Fruit fly (Drosophila melanogaster) whole organism, embryonic: ENCODE results near the gene slmb.

Source experiments
- CG10321 ChIP-seq: fragments of 200-800 bp; sonication (Bioruptor generic); IDR thresholded peaks from 2 replicates; pipeline ENCODE4 v1.3.6; 2022; ENCODE audit warnings: missing biosample characterization, missing genetic modification characterization
- CG11085 ChIP-seq: fragments of 200-800 bp; sonication (Bioruptor generic); IDR thresholded peaks from 2 replicates; pipeline ENCODE4 v1.3.6; 2022; ENCODE audit warnings: missing biosample characterization, missing genetic modification characterization
- CG13894 ChIP-seq: fragments of 200-800 bp; sonication (Bioruptor generic); optimal IDR thresholded peaks from 3 replicates; lab custom pipeline; 2018; ENCODE audit warnings: missing biosample characterization, mild to moderate bottlenecking, missing genetic modification characterization, moderate library complexity
- CG14050 ChIP-seq: fragments of 200-800 bp; sonication (Bioruptor generic); IDR thresholded peaks from 3 replicates; pipeline ENCODE4 v1.3.6; 2022; ENCODE audit warnings: missing biosample characterization, missing genetic modification characterization
- CG15011 ChIP-seq: fragments of 200-800 bp; sonication (Bioruptor generic); optimal IDR thresholded peaks from 3 replicates; lab custom pipeline; 2018; ENCODE audit warnings: missing biosample characterization, mild to moderate bottlenecking, missing genetic modification characterization
- CG2120 ChIP-seq: fragments of 200-800 bp; sonication (Bioruptor generic); optimal IDR thresholded peaks from 3 replicates; lab custom pipeline; 2016; ENCODE audit warnings: missing biosample characterization, missing genetic modification characterization
- CG2678 ChIP-seq: fragments of 200-800 bp; sonication (Bioruptor generic); optimal IDR thresholded peaks from 3 replicates; lab custom pipeline; 2019; ENCODE audit warnings: missing biosample characterization, mild to moderate bottlenecking, missing genetic modification characterization, moderate library complexity
- CG30431 ChIP-seq: fragments of 200-800 bp; sonication (Bioruptor generic); optimal IDR thresholded peaks from 2 replicates; lab custom pipeline; 2017; ENCODE audit warnings: missing biosample characterization, missing genetic modification characterization
- CG3163 ChIP-seq: fragments of 200-800 bp; sonication (Bioruptor generic); optimal IDR thresholded peaks from 3 replicates; lab custom pipeline; 2016; ENCODE audit warnings: missing biosample characterization, missing genetic modification characterization
- CG4328 ChIP-seq: fragments of 200-800 bp; sonication (Bioruptor generic); optimal IDR thresholded peaks from 3 replicates; lab custom pipeline; 2017; ENCODE audit warnings: missing biosample characterization, missing genetic modification reagents, missing genetic modification characterization
- CG6254 ChIP-seq: fragments of 200-800 bp; sonication (Bioruptor generic); optimal IDR thresholded peaks from 3 replicates; lab custom pipeline; 2017; ENCODE audit warnings: mild to moderate bottlenecking, missing biosample characterization, missing genetic modification reagents, missing genetic modification characterization
- CG6654 ChIP-seq: fragments of 200-800 bp; sonication (Bioruptor generic); optimal IDR thresholded peaks from 2 replicates; lab custom pipeline; 2017; ENCODE audit warnings: missing biosample characterization, mild to moderate bottlenecking, missing genetic modification characterization
- CG7928 ChIP-seq: fragments of 200-800 bp; sonication (Bioruptor generic); optimal IDR thresholded peaks from 2 replicates; lab custom pipeline; 2017; ENCODE audit warnings: missing biosample characterization, mild to moderate bottlenecking, missing genetic modification characterization
- CG8281 ChIP-seq: fragments of 200-800 bp; sonication (Bioruptor generic); optimal IDR thresholded peaks from 2 replicates; lab custom pipeline; 2018; ENCODE audit warnings: missing biosample characterization, mild to moderate bottlenecking, missing genetic modification characterization, moderate library complexity
- CG9727 ChIP-seq: fragments of 200-800 bp; sonication (Bioruptor generic); optimal IDR thresholded peaks from 3 replicates; lab custom pipeline; 2017; ENCODE audit warnings: missing biosample characterization, mild to moderate bottlenecking, missing genetic modification characterization
- CHES-1-like ChIP-seq: fragments of 200-800 bp; sonication (Bioruptor generic); optimal IDR thresholded peaks from 2 replicates; lab custom pipeline; 2016; ENCODE audit warnings: missing biosample characterization, missing genetic modification characterization
- Dbx ChIP-seq: fragments of 200-800 bp; sonication (Bioruptor generic); IDR thresholded peaks from 3 replicates; pipeline ENCODE4 v1.3.6; 2022; ENCODE audit warnings: missing biosample characterization, missing genetic modification characterization
- Dip3 ChIP-seq: fragments of 200-800 bp; sonication (Bioruptor generic); optimal IDR thresholded peaks from 3 replicates; lab custom pipeline; 2016; ENCODE audit warnings: missing biosample characterization, missing genetic modification characterization
- E2f1 ChIP-seq: fragments of 200-800 bp; sonication (Bioruptor generic); IDR thresholded peaks from 2 replicates; pipeline ENCODE4 v1.3.6; 2022; ENCODE audit warnings: missing biosample characterization, missing genetic modification characterization
- E2f2 ChIP-seq: fragments of 200-800 bp; sonication (Bioruptor generic); IDR thresholded peaks from 2 replicates; pipeline ENCODE4 v1.3.6; 2022; ENCODE audit warnings: missing biosample characterization, missing genetic modification characterization
- Hr3 ChIP-seq: fragments of 200-800 bp; sonication (Bioruptor generic); optimal IDR thresholded peaks from 3 replicates; lab custom pipeline; 2016; ENCODE audit warnings: missing biosample characterization, missing genetic modification characterization
- MTF-1 ChIP-seq: fragments of 200-800 bp; sonication (Bioruptor generic); optimal IDR thresholded peaks from 2 replicates; lab custom pipeline; 2018; ENCODE audit warnings: missing biosample characterization, mild to moderate bottlenecking, missing genetic modification characterization, borderline replicate concordance
- Pdp1 ChIP-seq, 2 experiments: fragments of 200-800 bp; sonication (Bioruptor generic); optimal IDR thresholded peaks; 3 replicates each; lab custom pipeline; 2016; ENCODE audit warnings: missing biosample characterization in 2 of 2, missing genetic modification characterization in 2 of 2, mild to moderate bottlenecking in 1 of 2, moderate library complexity in 1 of 2
- Sin3A ChIP-seq: fragments of >200 bp; optimal IDR thresholded peaks from 2 replicates; lab custom pipeline; 2018
- Ssrp ChIP-seq: fragments of 200-800 bp; sonication (Bioruptor generic); optimal IDR thresholded peaks from 2 replicates; lab custom pipeline; 2018; ENCODE audit warnings: missing biosample characterization, mild to moderate bottlenecking, missing genetic modification characterization, moderate library complexity
- Stat92E ChIP-seq, 3 experiments: fragments of >200 bp in 2 of 3; fragments of 200-800 bp in 1 of 3; sonication (Bioruptor generic) in 1 of 3; optimal IDR thresholded peaks; 2 replicates each; lab custom pipeline; 2017 to 2019; ENCODE audit warnings: missing biosample characterization in 3 of 3, missing genetic modification characterization in 3 of 3, mild to moderate bottlenecking in 1 of 3, moderate library complexity in 1 of 3
- Taf1 ChIP-seq: fragments of 200-800 bp; sonication (Bioruptor generic); IDR thresholded peaks from 2 replicates; pipeline ENCODE4 v1.3.6; 2022; ENCODE audit warnings: missing biosample characterization, missing genetic modification characterization
- Trl ChIP-seq, 3 experiments: fragments of >200 bp in 2 of 3; fragments of 200-800 bp in 1 of 3; sonication (Bioruptor generic) in 1 of 3; optimal IDR thresholded peaks; 2 replicates in 1 of 3; 3 replicates in 2 of 3; lab custom pipeline; 2016 to 2017; ENCODE audit warnings: missing biosample characterization in 1 of 3, missing genetic modification characterization in 1 of 3
- ase ChIP-seq: fragments of 200-800 bp; sonication (Bioruptor generic); IDR thresholded peaks from 3 replicates; pipeline ENCODE4 v1.3.6; 2022; ENCODE audit warnings: missing biosample characterization, missing genetic modification characterization
- ato ChIP-seq: fragments of 200-800 bp; sonication (Bioruptor generic); IDR thresholded peaks from 2 replicates; pipeline ENCODE4 v1.3.6; 2022; ENCODE audit warnings: missing biosample characterization, missing genetic modification characterization; ENCODE audit not compliant: partially characterized antibody
- bab2 ChIP-seq: fragments of 200-800 bp; sonication (Bioruptor generic); optimal IDR thresholded peaks from 2 replicates; lab custom pipeline; 2016; ENCODE audit warnings: missing biosample characterization, missing genetic modification characterization
- cas ChIP-seq: fragments of 200-800 bp; sonication (Bioruptor generic); IDR thresholded peaks from 2 replicates; pipeline ENCODE4 v1.3.6; 2022; ENCODE audit warnings: missing biosample characterization, missing genetic modification characterization
- emc ChIP-seq: fragments of 200-800 bp; sonication (Bioruptor generic); optimal IDR thresholded peaks from 2 replicates; lab custom pipeline; 2016; ENCODE audit warnings: missing biosample characterization, missing genetic modification characterization
- en ChIP-seq: fragments of 200-800 bp; sonication (Bioruptor generic); optimal IDR thresholded peaks from 2 replicates; lab custom pipeline; 2016; ENCODE audit warnings: missing biosample characterization, missing genetic modification characterization
- exex ChIP-seq: fragments of 200-800 bp; sonication (Bioruptor generic); optimal IDR thresholded peaks from 4 replicates; lab custom pipeline; 2018; ENCODE audit warnings: missing biosample characterization, mild to moderate bottlenecking, missing genetic modification characterization, moderate library complexity
- gem ChIP-seq: fragments of 200-800 bp; sonication (Bioruptor generic); optimal IDR thresholded peaks from 2 replicates; lab custom pipeline; 2019; ENCODE audit warnings: missing biosample characterization, mild to moderate bottlenecking, missing genetic modification characterization, moderate library complexity
- gfzf ChIP-seq: fragments of 200-800 bp; sonication (Bioruptor generic); optimal IDR thresholded peaks from 2 replicates; lab custom pipeline; 2016; ENCODE audit warnings: missing biosample characterization, mild to moderate bottlenecking, missing genetic modification characterization, moderate library complexity
- grau ChIP-seq: fragments of 200-800 bp; optimal IDR thresholded peaks from 3 replicates; lab custom pipeline; 2019; ENCODE audit warnings: missing biosample characterization, mild to moderate bottlenecking, missing genetic modification characterization, moderate library complexity
- grn ChIP-seq: fragments of 200-800 bp; sonication (Bioruptor generic); optimal IDR thresholded peaks from 3 replicates; lab custom pipeline; 2017; ENCODE audit warnings: missing biosample characterization, missing genetic modification characterization
- insv ChIP-seq, 2 experiments: fragments of 200-800 bp; sonication (Bioruptor generic); optimal IDR thresholded peaks; 3 replicates each; lab custom pipeline; 2016 to 2018; ENCODE audit warnings: missing biosample characterization in 2 of 2, missing genetic modification characterization in 2 of 2
- kah ChIP-seq: fragments of 200-800 bp; sonication (Bioruptor generic); optimal IDR thresholded peaks from 2 replicates; lab custom pipeline; 2018; ENCODE audit warnings: missing biosample characterization, mild to moderate bottlenecking, missing genetic modification characterization
- ken ChIP-seq: fragments of 200-800 bp; sonication (Bioruptor generic); IDR thresholded peaks from 3 replicates; pipeline ENCODE4 v1.3.6; 2022; ENCODE audit warnings: missing biosample characterization, missing genetic modification characterization
- maf-S ChIP-seq: fragments of 200-800 bp; sonication (Bioruptor generic); optimal IDR thresholded peaks from 2 replicates; lab custom pipeline; 2016; ENCODE audit warnings: missing biosample characterization, missing genetic modification characterization
- nerfin-1 ChIP-seq: fragments of 200-800 bp; sonication (Bioruptor generic); optimal IDR thresholded peaks from 3 replicates; lab custom pipeline; 2019; ENCODE audit warnings: missing biosample characterization, mild to moderate bottlenecking, missing genetic modification characterization, moderate library complexity
- prd ChIP-seq, 3 experiments: fragments of >200 bp in 2 of 3; fragments of 200-800 bp in 1 of 3; sonication (Bioruptor generic) in 1 of 3; optimal IDR thresholded peaks in 2 of 3; IDR thresholded peaks in 1 of 3; 2 replicates in 2 of 3; 3 replicates in 1 of 3; pipeline versions ENCODE4 v1.3.6 to Lab custom; 2017 to 2022; ENCODE audit warnings: missing biosample characterization in 1 of 3, missing genetic modification characterization in 1 of 3
- pzg ChIP-seq: fragments of 200-800 bp; sonication (Bioruptor generic); optimal IDR thresholded peaks from 3 replicates; lab custom pipeline; 2018; ENCODE audit warnings: missing biosample characterization, mild to moderate bottlenecking, missing genetic modification characterization, moderate library complexity
- seq ChIP-seq: fragments of 200-800 bp; sonication (Bioruptor generic); IDR thresholded peaks from 2 replicates; pipeline ENCODE4 v1.3.6; 2022; ENCODE audit warnings: missing biosample characterization, missing genetic modification characterization
- tio ChIP-seq: fragments of 200-800 bp; sonication (Bioruptor generic); optimal IDR thresholded peaks from 2 replicates; lab custom pipeline; 2017; ENCODE audit warnings: missing biosample characterization, missing genetic modification characterization, inconsistent platforms

slmb gene

DNA sequence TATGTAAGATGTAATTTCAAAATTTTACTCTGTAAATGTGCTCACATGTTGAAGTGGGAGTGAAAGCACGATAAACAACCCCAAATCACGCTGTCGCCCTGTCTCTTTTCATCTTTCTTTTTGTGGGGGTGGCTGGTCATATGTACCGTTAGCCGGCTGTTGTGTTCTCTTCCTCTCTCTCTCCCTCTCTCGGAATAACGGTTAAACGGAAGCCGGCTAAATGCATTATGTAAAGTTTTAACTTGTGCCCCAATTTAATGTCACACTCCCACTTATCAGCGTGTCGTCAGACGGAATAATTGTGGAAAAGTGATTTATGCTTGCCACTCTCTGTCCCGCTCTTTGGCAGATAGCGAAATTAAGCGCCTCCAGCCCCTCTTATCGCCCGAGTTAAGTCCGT lies 14.1 kb upstream of the slmb start:
- TF ChIP-seq ato (GFP tag; lab: Robert Waterston, UW) (0 out of 2 replicates have a peak, but pooled peaks have one; percentile 18), cas (GFP tag; lab: Robert Waterston, UW) (no peak), seq (GFP tag; lab: Robert Waterston, UW) (peak; percentile 73), CG8281 (no peak), CG14050 (GFP tag; lab: Robert Waterston, UW) (no peak), Taf1 (GFP tag; lab: Robert Waterston, UW) (0 out of 2 replicates have a peak, but pooled peaks have one; percentile 22), CG3163 (GFP tag; lab: Kevin White, UChicago) (no peak), ase (GFP tag; lab: Robert Waterston, UW) (no peak), CG10321 (GFP tag; lab: Robert Waterston, UW) (peak; percentile 51; the same call in 1 of the 2 replicates), E2f1 (GFP tag; lab: Robert Waterston, UW) (no peak), kah (GFP tag; lab: Kevin White, UChicago) (no peak), exex (tag; lab: Kevin White, UChicago) (peak; percentile 69), CG4328 (GFP tag; lab: Kevin White, UChicago) (no peak), Stat92E (GFP tag; optimal IDR thresholded peaks at IDR 0.05; lab: Kevin White, UChicago) (no peak), nerfin-1 (tag; lab: Kevin White, UChicago) (peak; percentile 12), CG6254 (no peak), CG15011 (peak; percentile 4), Trl (optimal IDR thresholded peaks at IDR 0.05; lab: Kevin White, UChicago) (peak in 1 of 2 experiments; percentile 54), Trl (GFP tag; optimal IDR thresholded peaks at IDR 0.05; lab: Kevin White, UChicago) (no peak), Pdp1 (GFP tag; optimal IDR thresholded peaks at IDR 0.05; lab: Kevin White, UChicago) (peak in 1 of 2 experiments; percentile 71), en (GFP tag; lab: Kevin White, UChicago) (no peak), MTF-1 (GFP tag; lab: Kevin White, UChicago) (no peak), CG11085 (GFP tag; lab: Robert Waterston, UW) (no peak)

dm6 chr3R:21140458-21140857 lies 13.2 kb upstream of the slmb start, which contains the start of gene SNF4Agamma:
Gene SNF4Agamma, plus strand, starts transcription at chr3R:21140739.
- no peak for TF ChIP-seq CG7928
- TF ChIP-seq gfzf, result peak; percentile 29
- TF ChIP-seq Pdp1 (GFP tag; optimal IDR thresholded peaks at IDR 0.05; lab: Kevin White, UChicago), result peak in 1 of 2 experiments; percentile 24
- no peak for TF ChIP-seq CG9727 (GFP tag; lab: Kevin White, UChicago)
- TF ChIP-seq bab2 (GFP tag; lab: Kevin White, UChicago), result peak; percentile 14
- peak; percentile 98 for TF ChIP-seq E2f2 (GFP tag; lab: Robert Waterston, UW)
- TF ChIP-seq prd (optimal IDR thresholded peaks at IDR 0.05; lab: Kevin White, UChicago), result no peak
- peak; percentile 68 for TF ChIP-seq prd (GFP tag; IDR thresholded peaks at IDR 0.05; lab: Robert Waterston, UW)
- TF ChIP-seq Hr3 (GFP tag; lab: Kevin White, UChicago), result peak; percentile 19
- TF ChIP-seq CHES-1-like (GFP tag; lab: Kevin White, UChicago), result peak; percentile 5
- TF ChIP-seq CG13894 (tag; lab: Kevin White, UChicago), result no peak
- peak; percentile 42 for TF ChIP-seq Sin3A (lab: Kevin White, UChicago)
- TF ChIP-seq Ssrp (tag; lab: Kevin White, UChicago), result no peak
- TF ChIP-seq tio (GFP tag; lab: Kevin White, UChicago), result no peak
- peak; percentile 72 for TF ChIP-seq pzg (GFP tag; lab: Kevin White, UChicago)
- no peak for TF ChIP-seq ase (GFP tag; lab: Robert Waterston, UW)
- TF ChIP-seq CG2678 (tag; lab: Kevin White, UChicago), result peak; percentile 30
- TF ChIP-seq ken (GFP tag; lab: Robert Waterston, UW), result 0 out of 3 replicates have a peak, but pooled peaks have one; percentile 44
- no peak for TF ChIP-seq CG6654 (GFP tag; lab: Kevin White, UChicago)
- no peak for TF ChIP-seq emc (GFP tag; lab: Kevin White, UChicago)
- 0 out of 2 replicates have a peak, but pooled peaks have one; percentile 12 for TF ChIP-seq seq (GFP tag; lab: Robert Waterston, UW)
- TF ChIP-seq gem (tag; lab: Kevin White, UChicago), result peak; percentile 50
- peak; percentile 41 for TF ChIP-seq CG2120 (GFP tag; lab: Kevin White, UChicago)
- TF ChIP-seq Dbx (GFP tag; lab: Robert Waterston, UW), result 0 out of 3 replicates have a peak, but pooled peaks have one; percentile 33
- TF ChIP-seq CG30431 (GFP tag; lab: Kevin White, UChicago), result no peak
- TF ChIP-seq grn (GFP tag; lab: Kevin White, UChicago), result peak; percentile 3
- peak; percentile 12 for TF ChIP-seq Dip3 (GFP tag; lab: Kevin White, UChicago)
- TF ChIP-seq grau (tag; lab: Kevin White, UChicago), result peak; percentile 36
- TF ChIP-seq insv (GFP tag; optimal IDR thresholded peaks at IDR 0.05; lab: Kevin White, UChicago), result peak in 1 of 2 experiments; percentile 58
- TF ChIP-seq maf-S (GFP tag; lab: Kevin White, UChicago), result peak; percentile 9
